Fruit fly (Drosophila melanogaster): ENCODE measurements around the gene Trmt112.
A peak's percentile ranks its signal among the peaks of the same experiment; 100 is the strongest.

Gene Trmt112

DNA sequence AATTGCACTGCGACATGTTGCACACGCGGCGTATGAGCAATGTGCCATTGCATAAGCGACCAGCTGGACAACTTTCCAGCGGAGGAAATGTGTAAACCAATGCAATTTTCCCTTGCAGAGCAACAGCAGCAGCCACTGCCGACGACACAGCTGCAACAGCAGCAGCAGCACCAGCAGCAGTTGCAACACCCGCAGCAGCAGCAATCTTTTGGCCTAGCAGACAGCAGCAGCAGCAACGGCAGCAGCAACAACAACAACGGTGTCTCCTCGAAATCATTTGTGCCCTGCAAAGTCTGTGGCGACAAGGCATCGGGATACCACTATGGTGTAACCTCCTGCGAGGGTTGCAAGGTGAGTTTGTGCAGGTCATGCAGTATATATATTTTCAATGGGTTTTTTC lies 14.1 kb upstream of the Trmt112 start:
- TF ChIP-seq pad (GFP tag; optimal IDR thresholded peaks at IDR 0.05) (no peak), ovo (GFP tag; optimal IDR thresholded peaks at IDR 0.05) (no peak), cic (GFP tag; optimal IDR thresholded peaks at IDR 0.05) (no peak), bab1 (GFP tag; optimal IDR thresholded peaks at IDR 0.05) (no peak), Clk (GFP tag; optimal IDR thresholded peaks at IDR 0.05) (no peak), CG12768 (GFP tag; optimal IDR thresholded peaks at IDR 0.05) (no peak), Crg-1 (GFP tag; optimal IDR thresholded peaks at IDR 0.05) (no peak), CG1620 (GFP tag; optimal IDR thresholded peaks at IDR 0.05) (no peak), Hr96 (GFP tag; optimal IDR thresholded peaks at IDR 0.05) (no peak), kay (GFP tag; ENCODE audit: borderline replicate concordance) (no peak), CG7101 (tag; optimal IDR thresholded peaks at IDR 0.05) (no peak), cnc (optimal IDR thresholded peaks at IDR 0.05) (no peak), CG14711 (tag; optimal IDR thresholded peaks at IDR 0.05) (no peak), CG33017 (tag; optimal IDR thresholded peaks at IDR 0.05) (no peak), CG5204 (GFP tag; optimal IDR thresholded peaks at IDR 0.05) (no peak), CG11617 (GFP tag; optimal IDR thresholded peaks at IDR 0.05) (no peak), CG7045 (GFP tag; optimal IDR thresholded peaks at IDR 0.05) (no peak), toe (GFP tag; optimal IDR thresholded peaks at IDR 0.05) (no peak), Mnt (GFP tag; optimal IDR thresholded peaks at IDR 0.05) (no peak)

dm6 chr3L:21229764-21230163 lies 13.1 kb upstream of the Trmt112 start:
- TF ChIP-seq CG11617 (GFP tag; optimal IDR thresholded peaks at IDR 0.05): no peak
- TF ChIP-seq Hr96 (GFP tag; optimal IDR thresholded peaks at IDR 0.05): no peak
- no peak for TF ChIP-seq toe (GFP tag; optimal IDR thresholded peaks at IDR 0.05)
- no peak for TF ChIP-seq Crg-1 (GFP tag; optimal IDR thresholded peaks at IDR 0.05)
- TF ChIP-seq bab1 (GFP tag; optimal IDR thresholded peaks at IDR 0.05): no peak
- no peak for TF ChIP-seq tj (GFP tag; optimal IDR thresholded peaks at IDR 0.05)
- no peak for TF ChIP-seq pad (GFP tag; optimal IDR thresholded peaks at IDR 0.05)
- no peak for TF ChIP-seq Clk (GFP tag; optimal IDR thresholded peaks at IDR 0.05)
- no peak for TF ChIP-seq CG33017 (tag; optimal IDR thresholded peaks at IDR 0.05)
- TF ChIP-seq CG1620 (GFP tag; optimal IDR thresholded peaks at IDR 0.05): no peak
- no peak for TF ChIP-seq kay (GFP tag; ENCODE audit: borderline replicate concordance)
- TF ChIP-seq CG7045 (GFP tag; optimal IDR thresholded peaks at IDR 0.05): no peak
- no peak for TF ChIP-seq CG14711 (tag; optimal IDR thresholded peaks at IDR 0.05)
- TF ChIP-seq cnc (optimal IDR thresholded peaks at IDR 0.05): no peak
- no peak for TF ChIP-seq cic (GFP tag; optimal IDR thresholded peaks at IDR 0.05)
- no peak for TF ChIP-seq ovo (GFP tag; optimal IDR thresholded peaks at IDR 0.05)
- no peak for TF ChIP-seq Mnt (GFP tag; optimal IDR thresholded peaks at IDR 0.05)
- no peak for TF ChIP-seq CG7101 (tag; optimal IDR thresholded peaks at IDR 0.05)
- TF ChIP-seq CG12768 (GFP tag; optimal IDR thresholded peaks at IDR 0.05): no peak

DNA sequence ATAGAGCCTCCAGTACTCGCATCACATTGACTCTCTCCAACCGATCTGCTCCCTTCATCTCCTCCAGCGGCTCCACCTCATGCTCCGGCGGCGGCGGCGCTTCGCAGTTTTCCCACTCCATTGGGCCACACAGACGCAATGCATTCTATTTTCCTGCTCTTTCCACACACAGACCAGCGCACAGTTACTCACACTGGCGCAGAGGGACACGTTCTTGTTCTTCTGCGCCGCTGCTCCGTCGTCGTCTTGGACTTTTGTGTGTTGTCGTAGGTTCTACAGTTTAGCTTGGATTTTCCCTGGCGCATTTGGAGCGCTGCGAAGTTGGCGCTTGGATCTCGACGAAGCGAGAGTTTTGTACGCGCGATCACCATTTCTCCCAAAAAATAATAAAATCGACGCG lies 9.7 kb upstream of the Trmt112 start, which contains the start of gene Eip78C:
Eip78C (plus strand) TSS at position 301 of the 400 bp plus-strand sequence.
- TF ChIP-seq CG11617 (GFP tag; optimal IDR thresholded peaks at IDR 0.05) (no peak), CG5204 (GFP tag; optimal IDR thresholded peaks at IDR 0.05) (no peak), CG7045 (GFP tag; optimal IDR thresholded peaks at IDR 0.05) (no peak)

dm6 chr3L:21225642-21226041 lies 9.0 kb upstream of the Trmt112 start:
- no peak for TF ChIP-seq ovo (GFP tag; optimal IDR thresholded peaks at IDR 0.05)
- TF ChIP-seq CG33017 (tag; optimal IDR thresholded peaks at IDR 0.05): no peak
- no peak for TF ChIP-seq Crg-1 (GFP tag; optimal IDR thresholded peaks at IDR 0.05)
- TF ChIP-seq CG7045 (GFP tag; optimal IDR thresholded peaks at IDR 0.05): no peak
- TF ChIP-seq CG7101 (tag; optimal IDR thresholded peaks at IDR 0.05): no peak

DNA sequence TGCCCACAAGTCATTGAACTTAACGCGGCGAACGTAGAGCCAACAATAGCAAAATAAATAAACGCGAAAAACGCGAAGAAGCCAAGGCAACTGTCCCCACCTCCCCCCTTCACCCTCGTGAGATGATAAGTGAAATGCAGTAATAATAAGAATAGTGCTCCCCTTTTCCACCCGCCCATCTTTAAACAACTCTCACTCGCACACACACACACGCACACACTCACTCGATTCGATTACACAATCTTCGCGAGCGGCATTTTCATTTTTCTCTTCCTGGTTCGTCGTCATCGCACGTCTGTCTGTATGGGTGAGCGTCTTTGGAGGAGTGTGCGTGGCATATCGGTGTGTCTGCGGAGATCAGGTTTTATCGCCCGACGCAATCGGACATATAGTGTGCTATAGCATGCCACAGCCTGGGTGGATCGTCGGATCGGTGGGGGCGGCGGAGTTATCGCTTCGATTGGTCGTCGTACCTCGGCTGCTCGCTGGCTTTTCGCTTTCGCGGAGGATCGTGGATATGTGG lies 8.1 kb upstream of the Trmt112 start:
- TF ChIP-seq pad (GFP tag; optimal IDR thresholded peaks at IDR 0.05): no peak
- no peak for TF ChIP-seq ovo (GFP tag; optimal IDR thresholded peaks at IDR 0.05)
- peak; percentile 58 for TF ChIP-seq cic (GFP tag; optimal IDR thresholded peaks at IDR 0.05)
- TF ChIP-seq CG12768 (GFP tag; optimal IDR thresholded peaks at IDR 0.05): no peak

DNA sequence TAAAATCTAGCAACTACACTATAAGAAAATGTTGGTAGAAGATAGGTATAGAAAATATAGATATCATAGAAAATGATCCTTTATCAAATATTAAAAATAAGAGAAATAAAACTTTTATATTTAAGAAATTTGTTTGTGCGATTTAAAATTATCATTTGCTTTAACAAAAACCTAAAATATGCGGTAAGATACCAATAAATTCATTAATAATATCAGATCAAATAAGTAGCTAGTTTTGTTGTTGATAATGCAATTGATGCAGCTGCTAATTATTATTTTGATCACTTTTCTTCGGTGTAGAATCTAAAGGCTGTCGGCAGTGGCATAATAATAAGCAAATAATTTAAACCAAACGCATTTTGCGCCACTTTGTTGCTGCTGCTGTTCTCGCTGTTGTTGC lies 7.6 kb upstream of the Trmt112 start:
- peak; percentile 4 for TF ChIP-seq CG7045 (GFP tag; optimal IDR thresholded peaks at IDR 0.05)
- TF ChIP-seq tj (GFP tag; optimal IDR thresholded peaks at IDR 0.05): peak; percentile 5
- TF ChIP-seq toe (GFP tag; optimal IDR thresholded peaks at IDR 0.05): no peak
- no peak for TF ChIP-seq pad (GFP tag; optimal IDR thresholded peaks at IDR 0.05)
- peak; percentile 13 for TF ChIP-seq CG11617 (GFP tag; optimal IDR thresholded peaks at IDR 0.05)
- peak; percentile 7 for TF ChIP-seq CG33017 (tag; optimal IDR thresholded peaks at IDR 0.05)

dm6 chr3L:21223268-21223667 lies 6.6 kb upstream of the Trmt112 start:
- no peak for TF ChIP-seq CG33017 (tag; optimal IDR thresholded peaks at IDR 0.05)
- no peak for TF ChIP-seq bab1 (GFP tag; optimal IDR thresholded peaks at IDR 0.05)
- no peak for TF ChIP-seq CG12768 (GFP tag; optimal IDR thresholded peaks at IDR 0.05)
- no peak for TF ChIP-seq Crg-1 (GFP tag; optimal IDR thresholded peaks at IDR 0.05)
- no peak for TF ChIP-seq toe (GFP tag; optimal IDR thresholded peaks at IDR 0.05)
- TF ChIP-seq ovo (GFP tag; optimal IDR thresholded peaks at IDR 0.05): no peak
- no peak for TF ChIP-seq Hr96 (GFP tag; optimal IDR thresholded peaks at IDR 0.05)
- no peak for TF ChIP-seq cic (GFP tag; optimal IDR thresholded peaks at IDR 0.05)
- TF ChIP-seq tj (GFP tag; optimal IDR thresholded peaks at IDR 0.05): no peak
- no peak for TF ChIP-seq CG5204 (GFP tag; optimal IDR thresholded peaks at IDR 0.05)
- no peak for TF ChIP-seq CG7045 (GFP tag; optimal IDR thresholded peaks at IDR 0.05)
- TF ChIP-seq cnc (optimal IDR thresholded peaks at IDR 0.05): no peak
- TF ChIP-seq CG7101 (tag; optimal IDR thresholded peaks at IDR 0.05): no peak
- no peak for TF ChIP-seq CG14711 (tag; optimal IDR thresholded peaks at IDR 0.05)
- no peak for TF ChIP-seq CG1620 (GFP tag; optimal IDR thresholded peaks at IDR 0.05)
- no peak for TF ChIP-seq kay (GFP tag; ENCODE audit: borderline replicate concordance)
- no peak for TF ChIP-seq Clk (GFP tag; optimal IDR thresholded peaks at IDR 0.05)
